Worm (Caenorhabditis elegans) whole organism, L2 larva: ENCODE measurements around the gene Y62H9A.8.

Experiments used
- ama-1 ChIP-seq: fragments of 150-350 bp; optimal IDR thresholded peaks from 2 replicates; lab custom pipeline; 2018; ENCODE audit warnings: inconsistent platforms
- nhr-6 ChIP-seq: fragments of 150-350 bp; optimal IDR thresholded peaks from 2 replicates; lab custom pipeline; 2014; ENCODE audit warnings: missing biosample characterization, missing genetic modification characterization
- unc-62 ChIP-seq: fragments of 150-350 bp; optimal IDR thresholded peaks from 2 replicates; lab custom pipeline; 2014; ENCODE audit warnings: missing biosample characterization, missing genetic modification reagents, missing genetic modification characterization

DNA sequence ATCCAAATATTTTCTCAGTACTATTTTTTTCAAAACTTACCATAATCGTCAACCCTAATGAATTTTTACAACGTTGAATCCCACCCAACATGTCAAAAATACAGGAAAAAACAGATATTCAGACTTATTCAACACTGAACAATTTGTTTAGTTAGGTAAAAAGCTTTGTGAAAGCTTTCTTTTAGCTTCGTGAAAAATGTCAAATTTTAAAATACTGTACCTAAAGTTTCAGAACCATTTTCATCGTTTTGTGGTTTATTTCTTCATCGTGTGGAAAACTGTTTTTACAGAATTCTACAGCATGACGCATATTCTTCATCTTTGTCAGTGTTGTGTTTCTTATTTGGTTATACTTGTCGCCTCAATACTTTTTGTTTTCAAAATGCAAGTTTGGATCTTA is 41.7 kb downstream of the Y62H9A.8 start, which contains the start of gene F54F7.14:
- TF ChIP-seq ama-1 (lab: Kevin White, UChicago) (no peak), unc-62 (GFP tag; lab: Kevin White, UChicago) (no peak), nhr-6 (tag; lab: Kevin White, UChicago) (no peak)
